Fruit fly (Drosophila melanogaster) whole organism, prepupa: Measurements from ENCODE around the gene sick.

ENCODE experiments used
- Blimp-1 ChIP-seq: fragments of 200-800 bp; sonication (Bioruptor generic); optimal IDR thresholded peaks from 3 replicates; lab custom pipeline; 2017; ENCODE audit warnings: missing biosample characterization, missing genetic modification characterization, mild to moderate bottlenecking, moderate library complexity, missing genetic modification reagents
- CG10669 ChIP-seq: fragments of 200-800 bp; sonication (Bioruptor generic); optimal IDR thresholded peaks from 3 replicates; lab custom pipeline; 2018; ENCODE audit warnings: missing biosample characterization, mild to moderate bottlenecking, missing genetic modification characterization, moderate library complexity
- CG11762 ChIP-seq: fragments of 200-800 bp; sonication (Bioruptor generic); optimal IDR thresholded peaks from 3 replicates; lab custom pipeline; 2016; ENCODE audit warnings: missing biosample characterization, missing genetic modification characterization; ENCODE audit not compliant: insufficient read depth
- CG16779 ChIP-seq: fragments of 200-800 bp; sonication (Bioruptor generic); optimal IDR thresholded peaks from 3 replicates; lab custom pipeline; 2017; ENCODE audit warnings: missing biosample characterization, mild to moderate bottlenecking, missing genetic modification characterization
- CG32006 ChIP-seq: fragments of 200-800 bp; sonication (Bioruptor generic); optimal IDR thresholded peaks from 3 replicates; lab custom pipeline; 2017; ENCODE audit warnings: missing biosample characterization, mild to moderate bottlenecking, missing genetic modification characterization
- CG3919 ChIP-seq: fragments of 200-800 bp; sonication (Bioruptor generic); optimal IDR thresholded peaks from 3 replicates; lab custom pipeline; 2016; ENCODE audit warnings: missing biosample characterization, missing genetic modification characterization
- CG6808 ChIP-seq: fragments of 200-800 bp; sonication (Bioruptor generic); optimal IDR thresholded peaks from 3 replicates; lab custom pipeline; 2017; ENCODE audit warnings: missing biosample characterization, missing genetic modification characterization, mild to moderate bottlenecking, moderate library complexity, missing genetic modification reagents
- CG6854 ChIP-seq: fragments of 200-800 bp; sonication (Bioruptor generic); optimal IDR thresholded peaks from 2 replicates; lab custom pipeline; 2017; ENCODE audit warnings: missing biosample characterization, mild to moderate bottlenecking, missing genetic modification characterization
- Hr39 ChIP-seq: fragments of 200-800 bp; sonication (Bioruptor generic); optimal IDR thresholded peaks from 2 replicates; lab custom pipeline; 2016; ENCODE audit warnings: missing biosample characterization, missing genetic modification characterization
- Hr4 ChIP-seq: fragments of 200-800 bp; sonication (Bioruptor generic); optimal IDR thresholded peaks from 3 replicates; lab custom pipeline; 2016; ENCODE audit warnings: missing biosample characterization, missing genetic modification characterization
- dac ChIP-seq: fragments of 200-800 bp; sonication (Bioruptor generic); optimal IDR thresholded peaks from 2 replicates; lab custom pipeline; 2017; ENCODE audit warnings: missing biosample characterization, mild to moderate bottlenecking, missing genetic modification characterization
- net ChIP-seq: fragments of 200-800 bp; sonication (Bioruptor generic); optimal IDR thresholded peaks from 3 replicates; lab custom pipeline; 2016; ENCODE audit warnings: missing biosample characterization, missing genetic modification characterization

dm6 chr2L:19801951-19802612 lies 5.9 kb downstream of the sick start:
- TF ChIP-seq CG6808 (GFP tag; lab: Kevin White, UChicago): no peak
- no peak for TF ChIP-seq Blimp-1 (GFP tag; lab: Kevin White, UChicago)
- no peak for TF ChIP-seq Hr39 (GFP tag; lab: Kevin White, UChicago)
- no peak for TF ChIP-seq CG6854 (GFP tag; lab: Kevin White, UChicago)
- no peak for TF ChIP-seq CG3919
- TF ChIP-seq CG10669 (GFP tag; lab: Kevin White, UChicago): no peak
- TF ChIP-seq net (GFP tag; lab: Kevin White, UChicago): no peak
- no peak for TF ChIP-seq CG32006 (GFP tag; lab: Kevin White, UChicago)
- TF ChIP-seq CG16779 (tag; lab: Kevin White, UChicago): no peak
- TF ChIP-seq dac (GFP tag; lab: Kevin White, UChicago): no peak
- TF ChIP-seq CG11762 (GFP tag; lab: Kevin White, UChicago): no peak
- no peak for TF ChIP-seq Hr4
